Fruit fly (Drosophila melanogaster) whole organism, wandering third instar larva: ENCODE measurements around the gene sing.

Source experiments
- Abd-B ChIP-seq: fragments of >200 bp; optimal IDR thresholded peaks from 2 replicates; lab custom pipeline; 2017; ENCODE audit warnings: missing biosample characterization, missing genetic modification characterization
- Dfd ChIP-seq: fragments of >200 bp; optimal IDR thresholded peaks from 2 replicates; lab custom pipeline; 2017; ENCODE audit warnings: missing biosample characterization, missing genetic modification characterization
- Dif ChIP-seq: fragments of 200-275, 200-300 bp; sonication (Bioruptor generic); optimal IDR thresholded peaks from 2 replicates; lab custom pipeline; 2018; ENCODE audit warnings: missing biosample characterization, missing genetic modification characterization; ENCODE audit not compliant: partially characterized antibody
- Hr78 ChIP-seq: fragments of >200 bp; optimal IDR thresholded peaks from 2 replicates; lab custom pipeline; 2017; ENCODE audit warnings: missing biosample characterization, missing genetic modification characterization
- Mio ChIP-seq: sonication (Bioruptor generic); optimal IDR thresholded peaks from 2 replicates; lab custom pipeline; 2016; ENCODE audit warnings: missing biosample characterization, missing genetic modification characterization
- Sp1 ChIP-seq: fragments of 200-800 bp; sonication (Bioruptor generic); optimal IDR thresholded peaks from 3 replicates; lab custom pipeline; 2019; ENCODE audit warnings: missing biosample characterization, mild to moderate bottlenecking, missing genetic modification characterization, moderate library complexity
- fru ChIP-seq: fragments of 200-800 bp; sonication (Bioruptor generic); optimal IDR thresholded peaks from 3 replicates; lab custom pipeline; 2016; ENCODE audit warnings: missing biosample characterization, mild to moderate bottlenecking, missing genetic modification characterization
- lola ChIP-seq: fragments of >200 bp; optimal IDR thresholded peaks from 2 replicates; lab custom pipeline; 2017; ENCODE audit warnings: missing biosample characterization, missing genetic modification characterization
- psq ChIP-seq: fragments of 200-800 bp; sonication (Bioruptor generic); optimal IDR thresholded peaks from 3 replicates; lab custom pipeline; 2017; ENCODE audit warnings: missing biosample characterization, mild to moderate bottlenecking, missing genetic modification characterization, moderate library complexity
- rgr ChIP-seq: fragments of 200-800 bp; sonication (Bioruptor generic); optimal IDR thresholded peaks from 3 replicates; lab custom pipeline; 2016; ENCODE audit warnings: missing biosample characterization, mild to moderate bottlenecking, missing genetic modification characterization
- usp ChIP-seq: fragments of >200 bp; optimal IDR thresholded peaks from 2 replicates; lab custom pipeline; 2017; ENCODE audit warnings: missing biosample characterization, missing genetic modification characterization

DNA sequence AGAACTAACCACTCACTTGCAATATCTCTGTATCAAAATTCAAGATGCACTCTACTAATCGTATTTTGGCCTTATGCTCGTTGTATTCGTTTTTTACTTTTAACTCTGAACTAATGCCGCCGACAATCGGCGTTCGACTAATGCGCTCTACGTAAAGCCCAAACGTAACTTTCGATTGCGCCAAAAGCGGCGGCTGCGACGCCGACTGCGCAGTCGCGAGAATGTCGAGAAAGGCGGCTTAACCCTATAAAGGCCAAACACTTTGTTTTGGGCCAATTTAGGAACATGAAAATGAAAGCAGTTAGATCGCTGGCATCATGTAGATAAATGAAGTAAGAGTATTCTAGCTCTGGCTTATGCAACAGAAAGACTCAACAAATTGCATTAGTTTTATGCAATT lies 6.2 kb upstream of the sing start:
- TF ChIP-seq lola (GFP tag; lab: Kevin White, UChicago) (no peak), Mio (no peak), usp (no peak), Abd-B (GFP tag; lab: Kevin White, UChicago) (no peak), fru (GFP tag; lab: Kevin White, UChicago) (no peak), Dif (GFP tag; lab: Kevin White, UChicago) (no peak), rgr (GFP tag; lab: Kevin White, UChicago) (no peak), Hr78 (GFP tag; lab: Kevin White, UChicago) (no peak), Dfd (no peak), psq (GFP tag; lab: Kevin White, UChicago) (no peak), Sp1 (GFP tag; lab: Kevin White, UChicago) (no peak)
